Fruit fly (Drosophila melanogaster) whole organism, wandering third instar larva: Measurements from ENCODE around the gene Tfb5.

Experiments
- Abd-B ChIP-seq: fragments of >200 bp; optimal IDR thresholded peaks from 2 replicates; lab custom pipeline; 2017; ENCODE audit warnings: missing biosample characterization, missing genetic modification characterization
- CG9705 ChIP-seq: fragments of 200-800 bp; sonication (Bioruptor generic); optimal IDR thresholded peaks from 2 replicates; lab custom pipeline; 2018; ENCODE audit warnings: missing biosample characterization, mild to moderate bottlenecking, missing genetic modification characterization
- Myc ChIP-seq: fragments of >200 bp; optimal IDR thresholded peaks from 2 replicates; lab custom pipeline; 2017
- OdsH ChIP-seq: fragments of 200-800 bp; sonication (Bioruptor generic); optimal IDR thresholded peaks from 2 replicates; lab custom pipeline; 2016; ENCODE audit warnings: missing biosample characterization, mild to moderate bottlenecking, missing genetic modification characterization
- Sp1 ChIP-seq: fragments of 200-800 bp; sonication (Bioruptor generic); optimal IDR thresholded peaks from 3 replicates; lab custom pipeline; 2019; ENCODE audit warnings: missing biosample characterization, mild to moderate bottlenecking, missing genetic modification characterization, moderate library complexity
- lola ChIP-seq: fragments of >200 bp; optimal IDR thresholded peaks from 2 replicates; lab custom pipeline; 2017; ENCODE audit warnings: missing biosample characterization, missing genetic modification characterization
- pan ChIP-seq: fragments of >200 bp; optimal IDR thresholded peaks from 2 replicates; lab custom pipeline; 2017
- psq ChIP-seq: fragments of 200-800 bp; sonication (Bioruptor generic); optimal IDR thresholded peaks from 3 replicates; lab custom pipeline; 2017; ENCODE audit warnings: missing biosample characterization, mild to moderate bottlenecking, missing genetic modification characterization, moderate library complexity
- usp ChIP-seq: fragments of >200 bp; optimal IDR thresholded peaks from 2 replicates; lab custom pipeline; 2017; ENCODE audit warnings: missing biosample characterization, missing genetic modification characterization

dm6 chr2L:5058094-5058493, 47.5 kb upstream of the Tfb5 start, which contains the start of gene Nepl3:
- no peak for TF ChIP-seq usp (GFP tag; lab: Kevin White, UChicago)
- no peak for TF ChIP-seq CG9705
- TF ChIP-seq pan (lab: Kevin White, UChicago) = no peak
- no peak for TF ChIP-seq OdsH (GFP tag; lab: Kevin White, UChicago)
- no peak for TF ChIP-seq psq (GFP tag; lab: Kevin White, UChicago)
- TF ChIP-seq Abd-B (GFP tag; lab: Kevin White, UChicago) = no peak
- TF ChIP-seq Myc = no peak
- TF ChIP-seq Sp1 (GFP tag; lab: Kevin White, UChicago) = no peak
- TF ChIP-seq lola (GFP tag; lab: Kevin White, UChicago) = no peak
